Worm (Caenorhabditis elegans): Measurements from ENCODE around the gene ddr-1.

- TF ChIP-seq elt-1 (tag; optimal IDR thresholded peaks at IDR 0.05) (no peak), ceh-82 (tag; optimal IDR thresholded peaks at IDR 0.05) (no peak), mdl-1 (tag; optimal IDR thresholded peaks at IDR 0.05) (no peak), crh-2 (tag; optimal IDR thresholded peaks at IDR 0.05) (no peak), nhr-77 (tag; optimal IDR thresholded peaks at IDR 0.05) (no peak), ama-1 (optimal IDR thresholded peaks at IDR 0.05) (no peak), R02D3.7 (tag; optimal IDR thresholded peaks at IDR 0.05) (no peak), aly-2 (tag; optimal IDR thresholded peaks at IDR 0.05) (no peak), lsy-2 (tag; optimal IDR thresholded peaks at IDR 0.05) (no peak), Y55F3AM.14 (GFP tag; optimal IDR thresholded peaks at IDR 0.05) (no peak)
These were observed 18.3 kb downstream of the ddr-1 start, which contains the start of gene dlg-1 for ce11 chrX:5479300-5479811.

Data from whole organism, L2 larva.